Worm (Caenorhabditis elegans): Measurements from ENCODE around the gene his-70.

The his-70 gene

ce11 chrIII:4021866-4022265 lies 38.1 kb downstream of the his-70 start, which contains the start of gene tftc-5:
TSS of gene tftc-5 (plus strand) at chrIII:4022166.
- no peak for TF ChIP-seq aly-2 (tag; optimal IDR thresholded peaks at IDR 0.05)
- no peak for TF ChIP-seq nhr-129 (tag; optimal IDR thresholded peaks at IDR 0.05)
- TF ChIP-seq nhr-25 (tag; optimal IDR thresholded peaks at IDR 0.05), result no peak
- TF ChIP-seq ztf-4 (tag; optimal IDR thresholded peaks at IDR 0.05), result no peak
- no peak for TF ChIP-seq nhr-237 (tag; optimal IDR thresholded peaks at IDR 0.05)
- no peak for TF ChIP-seq C34F6.9 (tag; optimal IDR thresholded peaks at IDR 0.05)
- TF ChIP-seq lsy-2 (tag; optimal IDR thresholded peaks at IDR 0.05), result no peak
- no peak for TF ChIP-seq ztf-11 (tag; optimal IDR thresholded peaks at IDR 0.05)
- no peak for TF ChIP-seq Y55F3AM.14 (GFP tag; optimal IDR thresholded peaks at IDR 0.05)
- no peak for TF ChIP-seq lin-39 (tag; optimal IDR thresholded peaks at IDR 0.05)
- no peak for TF ChIP-seq alr-1 (tag; optimal IDR thresholded peaks at IDR 0.05)
- no peak for TF ChIP-seq dmd-4 (tag; optimal IDR thresholded peaks at IDR 0.05)
- TF ChIP-seq fos-1 (tag; optimal IDR thresholded peaks at IDR 0.05), result no peak
- TF ChIP-seq elt-3 (tag; optimal IDR thresholded peaks at IDR 0.05), result no peak
- no peak for TF ChIP-seq elt-1 (tag; optimal IDR thresholded peaks at IDR 0.05)

ce11 chrIII:4019801-4020200 lies 40.1 kb downstream of the his-70 start, which contains the start of gene snpc-3.4:
TSS of gene snpc-3.4 (plus strand) at chrIII:4020037.
- TF ChIP-seq lin-11 (tag; optimal IDR thresholded peaks at IDR 0.05) (peak; percentile 25), nhr-23 (tag; optimal IDR thresholded peaks at IDR 0.05) (no peak), sem-4 (tag; optimal IDR thresholded peaks at IDR 0.05) (peak; percentile 61), crh-2 (tag; optimal IDR thresholded peaks at IDR 0.05) (peak; percentile 80), ama-1 (optimal IDR thresholded peaks at IDR 0.05) (no peak), sma-9 (GFP tag; optimal IDR thresholded peaks at IDR 0.05) (peak; percentile 24), sma-9 (tag; optimal IDR thresholded peaks at IDR 0.05) (no peak), sma-3 (GFP tag; optimal IDR thresholded peaks at IDR 0.05) (peak; percentile 61), F13H6.1 (tag; optimal IDR thresholded peaks at IDR 0.05) (peak; percentile 17), ztf-1 (GFP tag; conservative IDR thresholded peaks at IDR 0.05) (no peak), mab-5 (tag; optimal IDR thresholded peaks at IDR 0.05) (peak; percentile 47), lsy-2 (tag; optimal IDR thresholded peaks at IDR 0.05) (peak; percentile 93 to 99), nhr-25 (tag; optimal IDR thresholded peaks at IDR 0.05) (peak; percentile 58), gmeb-1 (tag; optimal IDR thresholded peaks at IDR 0.05) (peak; percentile 80), nhr-12 (tag; optimal IDR thresholded peaks at IDR 0.05) (no peak), nhr-129 (tag; optimal IDR thresholded peaks at IDR 0.05) (peak; percentile 72), lin-13 (GFP tag; optimal IDR thresholded peaks at IDR 0.05) (peak; percentile 74), nhr-77 (tag; optimal IDR thresholded peaks at IDR 0.05) (no peak), C34F6.9 (tag; optimal IDR thresholded peaks at IDR 0.05) (peak; percentile 90), ceh-16 (tag; optimal IDR thresholded peaks at IDR 0.05) (no peak), nhr-21 (tag; optimal IDR thresholded peaks at IDR 0.05) (peak; percentile 37), elt-1 (tag; optimal IDR thresholded peaks at IDR 0.05) (no peak), nhr-11 (tag; optimal IDR thresholded peaks at IDR 0.05) (no peak), unc-55 (GFP tag; optimal IDR thresholded peaks at IDR 0.05) (peak; percentile 93), unc-62 (GFP tag; optimal IDR thresholded peaks at IDR 0.05) (no peak), nhr-6 (tag; optimal IDR thresholded peaks at IDR 0.05) (peak; percentile 10), nhr-10 (tag; optimal IDR thresholded peaks at IDR 0.05) (no peak), fos-1 (tag; optimal IDR thresholded peaks at IDR 0.05) (peak; percentile 65)

DNA sequence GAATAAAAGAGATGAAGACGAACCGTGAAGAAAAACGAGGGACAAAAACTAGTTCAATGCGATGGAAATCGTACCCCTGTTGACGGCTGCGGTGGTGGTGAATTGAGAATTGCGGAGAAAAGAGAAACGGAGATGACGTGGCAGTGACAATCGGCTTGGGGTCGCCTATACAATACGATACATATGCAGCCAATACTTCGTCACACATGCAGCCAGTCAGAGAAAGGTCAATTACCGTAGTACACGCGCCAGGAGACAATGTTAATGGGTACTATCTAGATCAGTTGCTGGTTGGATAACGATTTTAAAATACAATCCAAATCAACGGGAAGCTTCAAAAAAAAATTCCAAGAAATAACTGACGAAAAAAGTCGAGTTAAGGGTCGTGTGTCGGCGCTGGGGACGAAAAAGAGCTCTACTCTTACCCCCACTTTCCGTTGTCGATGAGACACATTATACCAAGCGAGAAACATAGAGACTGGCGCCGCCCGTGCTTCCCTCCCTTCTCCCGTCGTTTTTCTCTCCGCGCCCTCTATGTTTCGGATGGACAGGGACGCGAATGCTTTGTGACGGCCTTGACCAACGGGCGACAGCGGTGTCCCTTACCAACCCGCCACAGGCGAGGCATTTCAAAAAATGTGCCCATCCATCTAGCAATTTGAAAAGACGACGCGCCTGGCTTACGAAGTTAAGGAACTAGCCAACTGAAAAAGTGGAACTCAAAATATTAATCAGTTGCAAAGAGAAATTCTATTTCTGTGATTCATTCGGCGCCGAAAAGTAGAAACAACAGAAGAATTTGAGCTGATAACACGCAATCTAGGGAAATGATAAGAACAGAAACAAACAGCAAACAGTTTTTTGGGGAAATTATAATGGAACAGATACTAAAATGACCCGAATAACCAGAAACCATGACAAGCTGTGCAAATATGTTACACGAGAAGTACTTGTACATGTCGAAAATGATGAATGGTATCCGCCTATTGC lies 41.0 kb downstream of the his-70 start:
- TF ChIP-seq lin-11 (tag; optimal IDR thresholded peaks at IDR 0.05) (no peak), mab-5 (tag; optimal IDR thresholded peaks at IDR 0.05) (peak; percentile 14), nhr-129 (tag; optimal IDR thresholded peaks at IDR 0.05) (peak; percentile 9), crh-2 (tag; optimal IDR thresholded peaks at IDR 0.05) (peak; percentile 18), C34F6.9 (tag; optimal IDR thresholded peaks at IDR 0.05) (peak; percentile 21), elt-3 (tag; optimal IDR thresholded peaks at IDR 0.05) (no peak), sem-4 (tag; optimal IDR thresholded peaks at IDR 0.05) (peak; percentile 39), egl-27 (tag; optimal IDR thresholded peaks at IDR 0.05) (no peak), unc-55 (GFP tag; optimal IDR thresholded peaks at IDR 0.05) (peak; percentile 32), lsy-2 (tag; optimal IDR thresholded peaks at IDR 0.05) (peak in 1 of 2 experiments; percentile 46), ceh-82 (tag; optimal IDR thresholded peaks at IDR 0.05) (no peak), fos-1 (tag; optimal IDR thresholded peaks at IDR 0.05) (peak; percentile 88), lin-13 (GFP tag; optimal IDR thresholded peaks at IDR 0.05) (peak; percentile 5), F13H6.1 (tag; optimal IDR thresholded peaks at IDR 0.05) (peak; percentile 34)
